Worm (Caenorhabditis elegans): ENCODE results near the gene sds-22.

ce11 chrII:7809358-7809914, 48.8 kb upstream of the sds-22 start:
- TF ChIP-seq unc-62 (GFP tag; optimal IDR thresholded peaks at IDR 0.05) = no peak
- TF ChIP-seq ama-1 (optimal IDR thresholded peaks at IDR 0.05) = no peak
- TF ChIP-seq ztf-4 (tag; optimal IDR thresholded peaks at IDR 0.05) = no peak
- no peak for TF ChIP-seq elt-3 (tag; optimal IDR thresholded peaks at IDR 0.05)
- no peak for TF ChIP-seq mdl-1 (tag; optimal IDR thresholded peaks at IDR 0.05)
- no peak for TF ChIP-seq F13H6.1 (tag; optimal IDR thresholded peaks at IDR 0.05)

All from whole organism, L2 larva.